Worm (Caenorhabditis elegans): Measurements from ENCODE around the gene pfk-1.2.
A peak's percentile ranks its signal among the peaks of the same experiment; 100 is the strongest.

The pfk-1.2 gene

DNA sequence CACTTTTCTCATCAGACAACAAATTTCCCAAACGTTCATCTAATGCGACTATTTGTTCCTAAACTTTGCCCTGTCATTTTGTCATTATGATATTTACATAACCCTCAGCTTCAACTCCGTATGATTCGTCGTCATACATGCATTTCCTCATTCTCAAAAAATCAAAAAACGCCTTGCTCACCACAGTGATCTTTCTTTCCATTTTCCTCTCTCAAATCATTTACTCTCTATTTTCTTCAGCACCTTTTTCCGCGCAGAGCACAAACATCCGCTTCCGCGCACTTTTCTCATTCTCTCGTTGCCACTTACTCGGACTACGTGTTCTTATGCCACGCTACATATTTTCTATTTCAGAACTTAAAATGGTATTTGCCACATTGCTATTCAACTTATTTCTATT is 45.4 kb downstream of the pfk-1.2 start, which contains the start of gene F25B3.2:
Gene F25B3.2 (plus strand): TSS at position 301 of the 400 bp plus-strand sequence.
- TF ChIP-seq egl-18 (GFP tag; IDR thresholded peaks at IDR 0.05), result no peak
- no peak for TF ChIP-seq nhr-80 (tag; optimal IDR thresholded peaks at IDR 0.05)
- TF ChIP-seq let-607 (tag; optimal IDR thresholded peaks at IDR 0.05), result no peak
- no peak for TF ChIP-seq ceh-100 (GFP tag; IDR thresholded peaks at IDR 0.05)

DNA sequence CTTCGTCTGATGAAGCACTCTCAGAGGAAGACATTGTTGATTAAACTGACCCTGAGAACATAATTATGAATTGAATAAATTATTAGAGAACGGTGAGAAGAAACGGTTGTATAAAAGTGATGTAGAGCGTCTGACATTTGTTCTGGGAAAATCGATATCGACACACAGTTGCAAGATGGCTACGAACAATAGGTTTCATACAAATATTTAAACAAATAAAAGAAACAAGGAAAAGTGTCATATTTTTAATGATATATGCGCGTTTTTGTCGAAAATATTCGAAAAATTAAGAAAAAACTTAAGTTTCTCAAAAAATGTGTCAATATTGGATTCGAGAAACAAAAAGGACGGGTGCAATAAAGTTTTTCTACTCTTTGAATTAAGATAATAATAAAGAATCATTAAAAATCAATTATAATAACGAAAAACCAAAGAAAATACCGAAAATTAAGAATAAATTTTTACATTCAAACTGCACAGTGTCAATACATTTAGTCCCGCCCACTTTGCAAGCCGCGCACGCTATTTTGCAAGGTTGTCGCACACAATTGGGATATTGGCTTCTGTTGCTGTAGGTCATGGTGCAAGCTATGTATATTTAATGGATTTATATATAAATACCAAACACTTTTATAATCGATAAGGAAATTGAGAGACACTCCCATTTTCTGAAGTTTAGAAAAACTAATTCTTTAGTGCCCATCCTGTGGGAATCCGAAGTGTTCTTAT is 51.2 kb downstream of the pfk-1.2 start, which contains the start of gene rtfo-1:
Gene rtfo-1 (minus strand): TSS at position 51 of the 729 bp plus-strand sequence.
- TF ChIP-seq ZK185.1 (tag; optimal IDR thresholded peaks at IDR 0.05; ENCODE audit: poor library complexity, severe bottlenecking) (peak; percentile 12), snpc-4 (GFP tag; optimal IDR thresholded peaks at IDR 0.05) (no peak), snpc-4 (tag; optimal IDR thresholded peaks at IDR 0.05) (peak in 2 of 4 experiments; percentile 28 to 56), pbrm-1 (GFP tag; IDR thresholded peaks at IDR 0.05) (peak; percentile 49; the same call in 1 of the 2 replicates), ztf-18 (tag; optimal IDR thresholded peaks at IDR 0.05) (peak; percentile 34), madf-6 (GFP tag; IDR thresholded peaks at IDR 0.05) (peak; percentile 12; the same call in 1 of the 2 replicates), snpc-1.3 (tag; optimal IDR thresholded peaks at IDR 0.05; ENCODE audit: insufficient read depth) (peak; percentile 54), efl-1 (GFP tag; optimal IDR thresholded peaks at IDR 0.05) (peak; percentile 1), rpc-1 (optimal IDR thresholded peaks at IDR 0.05) (peak; percentile 42), rpc-1 (tag; optimal IDR thresholded peaks at IDR 0.05) (no peak), ekl-4 (GFP tag; IDR thresholded peaks at IDR 0.05) (no peak), F57A8.1 (GFP tag; optimal IDR thresholded peaks at IDR 0.05) (no peak), let-607 (tag; optimal IDR thresholded peaks at IDR 0.05) (peak in 1 of 2 experiments; percentile 12), hlh-26 (GFP tag; conservative IDR thresholded peaks at IDR 0.05) (no peak)

DNA sequence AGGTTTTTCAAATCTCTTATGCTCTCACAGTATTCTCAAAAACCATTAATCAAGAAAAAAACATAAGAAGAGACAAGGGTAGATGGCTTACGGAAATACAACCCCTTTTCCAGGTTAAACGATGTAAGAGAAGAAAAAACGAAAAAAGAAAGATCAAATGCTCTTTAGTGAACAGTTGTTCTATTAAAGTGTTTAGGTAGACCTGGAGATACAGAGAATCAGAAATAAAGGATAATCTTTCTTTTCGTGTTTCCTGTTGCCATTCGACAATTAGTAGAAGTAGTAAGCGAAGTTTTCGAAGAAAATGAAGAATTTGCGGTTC is 51.7 kb downstream of the pfk-1.2 start, which contains the start of gene K09G1.1:
Gene K09G1.1 (plus strand): TSS at position 223 of the 322 bp plus-strand sequence.
- TF ChIP-seq aptf-3 (GFP tag; IDR thresholded peaks at IDR 0.05) (no peak), ztf-22 (GFP tag; optimal IDR thresholded peaks at IDR 0.05) (no peak), ceh-58 (GFP tag; IDR thresholded peaks at IDR 0.05) (no peak), pbrm-1 (GFP tag; IDR thresholded peaks at IDR 0.05) (no peak), nhr-90 (tag; optimal IDR thresholded peaks at IDR 0.05) (no peak), cebp-1 (GFP tag; IDR thresholded peaks at IDR 0.05) (no peak), cebp-1 (tag; optimal IDR thresholded peaks at IDR 0.05) (no peak), F33H1.4 (GFP tag; IDR thresholded peaks at IDR 0.05) (no peak), F22D6.2 (tag; optimal IDR thresholded peaks at IDR 0.05) (no peak), him-1 (tag; optimal IDR thresholded peaks at IDR 0.05) (no peak), ztf-25 (GFP tag; IDR thresholded peaks at IDR 0.05) (no peak), B0035.1 (tag; optimal IDR thresholded peaks at IDR 0.05) (no peak), mxl-1 (tag; optimal IDR thresholded peaks at IDR 0.05) (no peak), ztf-3 (GFP tag; optimal IDR thresholded peaks at IDR 0.05) (no peak), lag-1 (GFP tag; IDR thresholded peaks at IDR 0.05) (no peak), attf-5 (GFP tag; optimal IDR thresholded peaks at IDR 0.05) (no peak), nhr-120 (GFP tag; IDR thresholded peaks at IDR 0.05) (no peak)
